Fruit fly (Drosophila melanogaster) whole organism, larva: ENCODE data around the gene Mcm3.

Source experiments
- noc ChIP-seq: fragments of 200-800 bp; sonication (Bioruptor generic); optimal IDR thresholded peaks from 3 replicates; lab custom pipeline; 2019; ENCODE audit warnings: missing biosample characterization, mild to moderate bottlenecking, missing genetic modification characterization, moderate library complexity

The Mcm3 gene

dm6 chrX:5332259-5332862 is 8.7 kb downstream of the Mcm3 start, which contains the start of gene CanB:
TSS of gene CanB (plus strand) at chrX:5332499.
- no peak for TF ChIP-seq noc (tag; lab: Kevin White, UChicago)

dm6 chrX:5336722-5337121 is 13.1 kb downstream of the Mcm3 start:
- TF ChIP-seq noc (tag; lab: Kevin White, UChicago) = peak; percentile 68

dm6 chrX:5337316-5337715 is 13.7 kb downstream of the Mcm3 start:
- TF ChIP-seq noc (tag; lab: Kevin White, UChicago) = no peak

dm6 chrX:5338435-5338834 is 14.8 kb downstream of the Mcm3 start:
- no peak for TF ChIP-seq noc (tag; lab: Kevin White, UChicago)

- no peak for TF ChIP-seq noc (tag; lab: Kevin White, UChicago)
These were observed 16.3 kb downstream of the Mcm3 start, which contains the start of gene SK for dm6 chrX:5339970-5340369. TSS of gene SK (plus strand) at chrX:5340236.

dm6 chrX:5349899-5350575 is 26.4 kb downstream of the Mcm3 start:
- TF ChIP-seq noc (tag; lab: Kevin White, UChicago) = no peak

dm6 chrX:5357035-5357434 is 33.4 kb downstream of the Mcm3 start:
- TF ChIP-seq noc (tag; lab: Kevin White, UChicago) = no peak

dm6 chrX:5358813-5359212 is 35.2 kb downstream of the Mcm3 start:
- no peak for TF ChIP-seq noc (tag; lab: Kevin White, UChicago)

dm6 chrX:5363116-5363515 is 39.5 kb downstream of the Mcm3 start:
- no peak for TF ChIP-seq noc (tag; lab: Kevin White, UChicago)

- no peak for TF ChIP-seq noc (tag; lab: Kevin White, UChicago)
These were observed 40.4 kb downstream of the Mcm3 start for dm6 chrX:5364031-5364430.
